Fruit fly (Drosophila melanogaster) whole organism, wandering third instar larva: Measurements from ENCODE around the gene Naa80.

Experiments used
- Abd-B ChIP-seq: fragments of >200 bp; optimal IDR thresholded peaks from 2 replicates; lab custom pipeline; 2017; ENCODE audit warnings: missing biosample characterization, missing genetic modification characterization
- CG32264 ChIP-seq: fragments of 200-800 bp; sonication (Bioruptor generic); optimal IDR thresholded peaks from 2 replicates; lab custom pipeline; 2016; ENCODE audit warnings: missing biosample characterization, missing genetic modification characterization
- CrebA ChIP-seq: fragments of 200-800 bp; sonication (Bioruptor generic); optimal IDR thresholded peaks from 2 replicates; lab custom pipeline; 2016; ENCODE audit warnings: missing biosample characterization, mild to moderate bottlenecking, missing genetic modification characterization, borderline replicate concordance
- Dfd ChIP-seq: fragments of >200 bp; optimal IDR thresholded peaks from 2 replicates; lab custom pipeline; 2017; ENCODE audit warnings: missing biosample characterization, missing genetic modification characterization
- GATAd ChIP-seq: sonication (Bioruptor generic); optimal IDR thresholded peaks from 2 replicates; lab custom pipeline; 2016; ENCODE audit warnings: missing biosample characterization, missing genetic modification characterization
- HLH106 ChIP-seq: fragments of 200-800 bp; optimal IDR thresholded peaks from 3 replicates; lab custom pipeline; 2019; ENCODE audit warnings: missing biosample characterization, mild to moderate bottlenecking, missing genetic modification characterization, moderate library complexity
- Hnf4 ChIP-seq: fragments of 200-800 bp; sonication (Bioruptor generic); optimal IDR thresholded peaks from 2 replicates; lab custom pipeline; 2016; ENCODE audit warnings: missing biosample characterization, mild to moderate bottlenecking, missing genetic modification characterization
- Myc ChIP-seq: fragments of >200 bp; optimal IDR thresholded peaks from 2 replicates; lab custom pipeline; 2017
- OdsH ChIP-seq: fragments of 200-800 bp; sonication (Bioruptor generic); optimal IDR thresholded peaks from 2 replicates; lab custom pipeline; 2016; ENCODE audit warnings: missing biosample characterization, mild to moderate bottlenecking, missing genetic modification characterization
- Sp1 ChIP-seq: fragments of 200-800 bp; sonication (Bioruptor generic); optimal IDR thresholded peaks from 3 replicates; lab custom pipeline; 2019; ENCODE audit warnings: missing biosample characterization, mild to moderate bottlenecking, missing genetic modification characterization, moderate library complexity
- br ChIP-seq: fragments of 200-800 bp; sonication (Bioruptor generic); optimal IDR thresholded peaks from 2 replicates; lab custom pipeline; 2016; ENCODE audit warnings: missing biosample characterization, missing genetic modification characterization
- dl ChIP-seq, 2 experiments: fragments of 175-275, 200-275 bp in 1 of 2; fragments of 200-275 bp in 1 of 2; sonication (Bioruptor generic); optimal IDR thresholded peaks; lab custom pipeline; 2018; ENCODE audit warnings: mild to moderate bottlenecking in 2 of 2, missing biosample characterization in 2 of 2, missing genetic modification characterization in 2 of 2, moderate library complexity in 2 of 2; ENCODE audit not compliant: partially characterized antibody in 2 of 2, insufficient read depth in 1 of 2
- dmrt93B ChIP-seq: fragments of 200-800 bp; sonication (Bioruptor generic); optimal IDR thresholded peaks from 2 replicates; lab custom pipeline; 2018; ENCODE audit warnings: missing biosample characterization, mild to moderate bottlenecking, missing genetic modification characterization
- jim ChIP-seq: fragments of 175-275, 200-325 bp; sonication (Bioruptor generic); optimal IDR thresholded peaks from 2 replicates; lab custom pipeline; 2016; ENCODE audit warnings: missing biosample characterization, mild to moderate bottlenecking, missing genetic modification characterization
- lola ChIP-seq: fragments of >200 bp; optimal IDR thresholded peaks from 2 replicates; lab custom pipeline; 2017; ENCODE audit warnings: missing biosample characterization, missing genetic modification characterization
- pan ChIP-seq: fragments of >200 bp; optimal IDR thresholded peaks from 2 replicates; lab custom pipeline; 2017
- psq ChIP-seq: fragments of 200-800 bp; sonication (Bioruptor generic); optimal IDR thresholded peaks from 3 replicates; lab custom pipeline; 2017; ENCODE audit warnings: missing biosample characterization, mild to moderate bottlenecking, missing genetic modification characterization, moderate library complexity
- sage ChIP-seq: fragments of 200-800 bp; sonication (Bioruptor generic); optimal IDR thresholded peaks from 2 replicates; lab custom pipeline; 2016; ENCODE audit warnings: missing biosample characterization, mild to moderate bottlenecking, missing genetic modification characterization
- sv ChIP-seq: fragments of 200-800 bp; sonication (Bioruptor generic); optimal IDR thresholded peaks from 3 replicates; lab custom pipeline; 2016; ENCODE audit warnings: missing biosample characterization, missing genetic modification characterization
- tai ChIP-seq: sonication (Bioruptor generic); optimal IDR thresholded peaks from 2 replicates; lab custom pipeline; 2016; ENCODE audit warnings: missing biosample characterization, missing genetic modification characterization
- usp ChIP-seq: fragments of >200 bp; optimal IDR thresholded peaks from 2 replicates; lab custom pipeline; 2017; ENCODE audit warnings: missing biosample characterization, missing genetic modification characterization
- woc ChIP-seq: sonication (Bioruptor generic); optimal IDR thresholded peaks from 2 replicates; lab custom pipeline; 2016; ENCODE audit warnings: missing biosample characterization, mild to moderate bottlenecking, missing genetic modification characterization

The Naa80 gene

dm6 chr3R:9813861-9814260 lies 46.2 kb downstream of the Naa80 start, which contains the start of gene eloF:
Gene eloF, plus strand, starts transcription at chr3R:9814161.
- TF ChIP-seq dmrt93B (GFP tag; lab: Kevin White, UChicago), result no peak
- no peak for TF ChIP-seq lola
- TF ChIP-seq psq (GFP tag; lab: Kevin White, UChicago), result no peak
- TF ChIP-seq br (GFP tag; lab: Kevin White, UChicago), result no peak
- TF ChIP-seq woc (GFP tag; lab: Kevin White, UChicago), result no peak
- TF ChIP-seq CG32264 (GFP tag; lab: Kevin White, UChicago), result no peak
- no peak for TF ChIP-seq Dfd (GFP tag; lab: Kevin White, UChicago)
- no peak for TF ChIP-seq tai (GFP tag; lab: Kevin White, UChicago)
- TF ChIP-seq usp (GFP tag; lab: Kevin White, UChicago), result no peak
- TF ChIP-seq sage (GFP tag; lab: Kevin White, UChicago), result no peak
- TF ChIP-seq Sp1 (GFP tag; lab: Kevin White, UChicago), result no peak
- TF ChIP-seq GATAd, result no peak
- TF ChIP-seq CrebA (GFP tag; lab: Kevin White, UChicago), result no peak
- TF ChIP-seq Hnf4, result no peak
- TF ChIP-seq OdsH (GFP tag; lab: Kevin White, UChicago), result no peak
- no peak for TF ChIP-seq Myc (lab: Kevin White, UChicago)
- no peak for TF ChIP-seq sv (GFP tag; lab: Kevin White, UChicago)
- TF ChIP-seq dl (GFP tag; optimal IDR thresholded peaks at IDR 0.05; lab: Kevin White, UChicago; ENCODE audit: insufficient read depth in 1 of 2, partially characterized antibody in 2 of 2), result no peak

- TF ChIP-seq CrebA (GFP tag; lab: Kevin White, UChicago), result no peak
- TF ChIP-seq jim, result no peak
- TF ChIP-seq tai (GFP tag; lab: Kevin White, UChicago), result no peak
- no peak for TF ChIP-seq HLH106 (tag; lab: Kevin White, UChicago)
- TF ChIP-seq, all 38 proteins: peak for 0
These were observed 49.2 kb downstream of the Naa80 start, which contains the start of gene CG16904 for dm6 chr3R:9816879-9817278. Gene CG16904, minus strand, starts transcription at chr3R:9816979.

- TF ChIP-seq pan (lab: Kevin White, UChicago) (no peak), Abd-B (GFP tag; lab: Kevin White, UChicago) (no peak)
These were observed 50.7 kb downstream of the Naa80 start, which contains the start of gene CG9459 for dm6 chr3R:9818295-9818694. Gene CG9459, minus strand, starts transcription at chr3R:9818395.
